Worm (Caenorhabditis elegans): ENCODE measurements around the gene Y53F4B.26.

The Y53F4B.26 gene

ce11 chrII:15109844-15110243 is 30.9 kb downstream of the Y53F4B.26 start, which contains the start of gene Y53F4B.39:
Gene Y53F4B.39, plus strand, starts transcription at chrII:15110144.
- no peak for TF ChIP-seq aly-2 (tag; optimal IDR thresholded peaks at IDR 0.05)
- no peak for TF ChIP-seq elt-3 (tag; optimal IDR thresholded peaks at IDR 0.05)
- no peak for TF ChIP-seq nhr-11 (tag; optimal IDR thresholded peaks at IDR 0.05)
- no peak for TF ChIP-seq elt-2 (tag; optimal IDR thresholded peaks at IDR 0.05)
- no peak for TF ChIP-seq nhr-76 (tag; optimal IDR thresholded peaks at IDR 0.05)
- TF ChIP-seq nhr-237 (tag; optimal IDR thresholded peaks at IDR 0.05) = no peak
- no peak for TF ChIP-seq fkh-2 (tag; optimal IDR thresholded peaks at IDR 0.05)

ce11 chrII:15107184-15107583 is 33.6 kb downstream of the Y53F4B.26 start:
- TF ChIP-seq nhr-11 (tag; optimal IDR thresholded peaks at IDR 0.05) = no peak
- no peak for TF ChIP-seq nfya-1 (tag; optimal IDR thresholded peaks at IDR 0.05; ENCODE audit: insufficient read depth)
- no peak for TF ChIP-seq lsy-12 (tag; optimal IDR thresholded peaks at IDR 0.05)
- no peak for TF ChIP-seq sea-2 (GFP tag; optimal IDR thresholded peaks at IDR 0.05)
- no peak for TF ChIP-seq ztf-4 (tag; optimal IDR thresholded peaks at IDR 0.05)
- no peak for TF ChIP-seq nhr-25 (tag; optimal IDR thresholded peaks at IDR 0.05)
- TF ChIP-seq fos-1 (tag; optimal IDR thresholded peaks at IDR 0.05) = no peak
- no peak for TF ChIP-seq nhr-28 (tag; optimal IDR thresholded peaks at IDR 0.05)
- TF ChIP-seq aly-2 (tag; optimal IDR thresholded peaks at IDR 0.05) = no peak
- no peak for TF ChIP-seq pqm-1 (tag; optimal IDR thresholded peaks at IDR 0.05)
- no peak for TF ChIP-seq fkh-10 (GFP tag; optimal IDR thresholded peaks at IDR 0.05)
- TF ChIP-seq unc-62 (GFP tag; optimal IDR thresholded peaks at IDR 0.05) = no peak

Measured in whole organism, L3 larva.